Worm (Caenorhabditis elegans) whole organism, young adult: ENCODE data around the gene cTel54X.2.

Experiments used
- B0019.2 ChIP-seq: fragments of 200-800 bp; sonication (Bioruptor generic); conservative IDR thresholded peaks from 2 replicates; pipeline ENCODE4 v1.3.6; 2022; ENCODE audit warnings: missing genetic modification reagents, missing genetic modification characterization, missing compliant biosample characterization
- C06A6.2 ChIP-seq: fragments of 200-800 bp; sonication (Bioruptor generic); conservative IDR thresholded peaks from 2 replicates; pipeline ENCODE4 v1.3.6; 2022; ENCODE audit warnings: missing genetic modification characterization, missing compliant biosample characterization
- C17E4.6 ChIP-seq: fragments of 200-800 bp; sonication (Bioruptor generic); IDR thresholded peaks from 2 replicates; pipeline ENCODE4 v1.3.6; 2022; ENCODE audit warnings: missing genetic modification reagents, missing genetic modification characterization, missing compliant biosample characterization
- F49E8.2 ChIP-seq: sonication (generic microtip); optimal IDR thresholded peaks from 3 replicates; lab custom pipeline; 2017; ENCODE audit warnings: missing genetic modification characterization, mild to moderate bottlenecking, missing compliant biosample characterization, antibody characterized with exemption, moderate library complexity; ENCODE audit not compliant: insufficient read depth
- K11D2.4 ChIP-seq: fragments of 200-800 bp; sonication (Bioruptor generic); IDR thresholded peaks from 2 replicates; pipeline ENCODE4 v1.3.6; 2022; ENCODE audit warnings: missing genetic modification reagents, missing genetic modification characterization, missing compliant biosample characterization
- K12H6.12 ChIP-seq: fragments of 200-800 bp; sonication (Bioruptor generic); optimal IDR thresholded peaks from 2 replicates; lab custom pipeline; 2018; ENCODE audit warnings: mild to moderate bottlenecking, missing genetic modification characterization, missing compliant biosample characterization
- T07F8.4 ChIP-seq: sonication (generic microtip); optimal IDR thresholded peaks from 2 replicates; lab custom pipeline; 2016; ENCODE audit warnings: mild to moderate bottlenecking, missing genetic modification characterization, moderate library complexity, missing compliant biosample characterization
- Y56A3A.18 ChIP-seq: fragments of 200-800 bp; sonication (Bioruptor generic); IDR thresholded peaks from 2 replicates; pipeline ENCODE4 v1.3.6; 2022; ENCODE audit warnings: missing genetic modification reagents, missing genetic modification characterization, missing compliant biosample characterization
- Y79H2A.3 ChIP-seq: fragments of 200-800 bp; sonication (Bioruptor generic); conservative IDR thresholded peaks from 2 replicates; pipeline ENCODE4 v1.3.6; 2022; ENCODE audit warnings: missing genetic modification reagents, missing genetic modification characterization, missing compliant biosample characterization
- ZK185.1 ChIP-seq: sonication (generic microtip); optimal IDR thresholded peaks from 2 replicates; lab custom pipeline; 2016; ENCODE audit warnings: mild to moderate bottlenecking, missing genetic modification characterization, missing compliant biosample characterization; ENCODE audit not compliant: poor library complexity, severe bottlenecking
- akir-1 ChIP-seq: fragments of 200-800 bp; sonication (Bioruptor generic); optimal IDR thresholded peaks from 2 replicates; lab custom pipeline; 2018; ENCODE audit warnings: mild to moderate bottlenecking, missing genetic modification characterization, moderate library complexity, missing compliant biosample characterization
- aptf-2 ChIP-seq: fragments of 200-800 bp; sonication (Bioruptor generic); conservative IDR thresholded peaks from 2 replicates; pipeline ENCODE4 v1.3.6; 2022; ENCODE audit warnings: missing genetic modification reagents, missing genetic modification characterization, missing compliant biosample characterization
- atf-7 ChIP-seq: sonication (generic microtip); optimal IDR thresholded peaks from 2 replicates; lab custom pipeline; 2017; ENCODE audit warnings: mild to moderate bottlenecking, missing genetic modification characterization, missing compliant biosample characterization
- attf-5 ChIP-seq: fragments of 200-800 bp; sonication (Bioruptor generic); optimal IDR thresholded peaks from 2 replicates; lab custom pipeline; 2018; ENCODE audit warnings: mild to moderate bottlenecking, missing genetic modification characterization, missing compliant biosample characterization
- cebp-1 ChIP-seq, 2 experiments: fragments of 200-800 bp in 1 of 2; sonication (Bioruptor generic) in 1 of 2; sonication (generic microtip) in 1 of 2; IDR thresholded peaks in 1 of 2; optimal IDR thresholded peaks in 1 of 2; 2 replicates each; pipeline versions ENCODE4 v1.3.6 to Lab custom; 2017 to 2022; ENCODE audit warnings: missing compliant biosample characterization in 2 of 2, missing genetic modification characterization in 2 of 2, mild to moderate bottlenecking in 1 of 2, missing genetic modification reagents in 1 of 2, moderate library complexity in 1 of 2
- ceh-27 ChIP-seq: fragments of 200-800 bp; sonication (Bioruptor generic); optimal IDR thresholded peaks from 2 replicates; lab custom pipeline; 2018; ENCODE audit warnings: mild to moderate bottlenecking, missing genetic modification characterization, moderate library complexity, missing compliant biosample characterization
- ceh-58 ChIP-seq: fragments of 200-800 bp; sonication (Bioruptor generic); IDR thresholded peaks from 2 replicates; pipeline ENCODE4 v1.3.6; 2022; ENCODE audit warnings: missing genetic modification characterization, missing compliant biosample characterization
- chd-7 ChIP-seq: sonication (generic microtip); optimal IDR thresholded peaks from 2 replicates; lab custom pipeline; 2016; ENCODE audit warnings: mild to moderate bottlenecking, missing genetic modification characterization, moderate library complexity, missing compliant biosample characterization
- egrh-3 ChIP-seq: fragments of 200-800 bp; sonication (Bioruptor generic); IDR thresholded peaks from 2 replicates; pipeline ENCODE4 v1.3.6; 2022; ENCODE audit warnings: missing genetic modification reagents, missing genetic modification characterization, missing compliant biosample characterization
- ets-4 ChIP-seq: fragments of 200-800 bp; sonication (Bioruptor generic); optimal IDR thresholded peaks from 2 replicates; lab custom pipeline; 2018; ENCODE audit warnings: mild to moderate bottlenecking, missing genetic modification characterization, missing compliant biosample characterization
- hmg-1.2 ChIP-seq: fragments of 200-800 bp; sonication (Bioruptor generic); IDR thresholded peaks from 2 replicates; pipeline ENCODE4 v1.3.6; 2022; ENCODE audit warnings: missing genetic modification reagents, missing genetic modification characterization, missing compliant biosample characterization
- hmg-20 ChIP-seq: fragments of 200-800 bp; sonication (Bioruptor generic); IDR thresholded peaks from 2 replicates; pipeline ENCODE4 v1.3.6; 2022; ENCODE audit warnings: missing genetic modification reagents, missing genetic modification characterization, missing compliant biosample characterization
- lin-26 ChIP-seq: fragments of 200-800 bp; sonication (Bioruptor generic); IDR thresholded peaks from 2 replicates; pipeline ENCODE4 v1.3.6; 2022; ENCODE audit warnings: missing genetic modification reagents, missing genetic modification characterization, missing compliant biosample characterization
- lin-35 ChIP-seq, 3 experiments: fragments of 150-350 bp in 2 of 3; sonication (generic microtip) in 1 of 3; optimal IDR thresholded peaks; 2 replicates each; lab custom pipeline; 2014 to 2018; ENCODE audit warnings: missing biosample characterization in 3 of 3, missing genetic modification characterization in 3 of 3, missing genetic modification reagents in 3 of 3
- lin-40 ChIP-seq: sonication (generic microtip); optimal IDR thresholded peaks from 2 replicates; lab custom pipeline; 2016; ENCODE audit warnings: missing genetic modification characterization, mild to moderate bottlenecking, missing compliant biosample characterization, missing genotype, missing genetic modification reagents
- lin-54 ChIP-seq: fragments of 200-800 bp; sonication (Bioruptor generic); optimal IDR thresholded peaks from 2 replicates; lab custom pipeline; 2018; ENCODE audit warnings: mild to moderate bottlenecking, missing genetic modification characterization, missing compliant biosample characterization
- lsl-1 ChIP-seq: fragments of 200-800 bp; sonication (Bioruptor generic); optimal IDR thresholded peaks from 2 replicates; lab custom pipeline; 2018; ENCODE audit warnings: mild to moderate bottlenecking, missing genetic modification characterization, moderate library complexity, missing compliant biosample characterization
- madf-10 ChIP-seq: sonication (generic microtip); optimal IDR thresholded peaks from 2 replicates; lab custom pipeline; 2016; ENCODE audit warnings: mild to moderate bottlenecking, missing genetic modification characterization, missing compliant biosample characterization
- madf-6 ChIP-seq: fragments of 200-800 bp; sonication (Bioruptor generic); IDR thresholded peaks from 2 replicates; pipeline ENCODE4 v1.3.6; 2022; ENCODE audit warnings: missing genetic modification reagents, missing genetic modification characterization, missing compliant biosample characterization
- madf-8 ChIP-seq: fragments of 200-800 bp; sonication (Bioruptor generic); conservative IDR thresholded peaks from 2 replicates; pipeline ENCODE4 v1.3.6; 2022; ENCODE audit warnings: missing genetic modification reagents, missing genetic modification characterization, missing compliant biosample characterization
- mcd-1 ChIP-seq: fragments of 200-800 bp; sonication (Bioruptor generic); IDR thresholded peaks from 2 replicates; pipeline ENCODE4 v1.3.6; 2022; ENCODE audit warnings: missing genetic modification reagents, missing genetic modification characterization, missing compliant biosample characterization
- nfyb-1 ChIP-seq: fragments of 200-800 bp; sonication (Bioruptor generic); IDR thresholded peaks from 2 replicates; pipeline ENCODE4 v1.3.6; 2022; ENCODE audit warnings: missing genetic modification reagents, missing genetic modification characterization, missing compliant biosample characterization
- nhr-179 ChIP-seq: sonication (generic microtip); optimal IDR thresholded peaks from 2 replicates; lab custom pipeline; 2016; ENCODE audit warnings: mild to moderate bottlenecking, missing genetic modification characterization, missing compliant biosample characterization
- nhr-27 ChIP-seq: fragments of 200-800 bp; sonication (Bioruptor generic); optimal IDR thresholded peaks from 2 replicates; lab custom pipeline; 2018; ENCODE audit warnings: mild to moderate bottlenecking, missing genetic modification characterization, moderate library complexity, missing compliant biosample characterization
- nhr-80 ChIP-seq: sonication (generic microtip); optimal IDR thresholded peaks from 2 replicates; lab custom pipeline; 2016; ENCODE audit warnings: missing genetic modification characterization, missing compliant biosample characterization
- nhr-90 ChIP-seq: sonication (generic microtip); optimal IDR thresholded peaks from 2 replicates; lab custom pipeline; 2016; ENCODE audit warnings: missing genotype, mild to moderate bottlenecking, missing genetic modification characterization, missing compliant biosample characterization
- pbrm-1 ChIP-seq: fragments of 200-800 bp; sonication (Bioruptor generic); IDR thresholded peaks from 2 replicates; pipeline ENCODE4 v1.3.6; 2022; ENCODE audit warnings: missing genetic modification reagents, missing genetic modification characterization, missing compliant biosample characterization
- rec-8 ChIP-seq, 2 experiments: sonication (generic microtip); optimal IDR thresholded peaks; 2 replicates each; lab custom pipeline; 2016; ENCODE audit warnings: mild to moderate bottlenecking in 2 of 2, missing genetic modification characterization in 2 of 2, missing genetic modification reagents in 2 of 2, missing genotype in 2 of 2, missing biosample characterization in 1 of 2, missing compliant biosample characterization in 1 of 2, moderate library complexity in 1 of 2
- sea-2 ChIP-seq: fragments of 200-800 bp; sonication (Bioruptor generic); IDR thresholded peaks from 2 replicates; pipeline ENCODE4 v1.3.6; 2022; ENCODE audit warnings: missing genetic modification characterization, missing compliant biosample characterization
- snpc-1.1 ChIP-seq: sonication (generic microtip); optimal IDR thresholded peaks from 2 replicates; lab custom pipeline; 2017; ENCODE audit warnings: missing genetic modification characterization, mild to moderate bottlenecking, missing compliant biosample characterization, antibody characterized with exemption, moderate library complexity, missing genotype, missing genetic modification reagents; ENCODE audit not compliant: insufficient read depth
- somi-1 ChIP-seq: fragments of 200-800 bp; sonication (Bioruptor generic); optimal IDR thresholded peaks from 2 replicates; lab custom pipeline; 2018; ENCODE audit warnings: mild to moderate bottlenecking, missing genetic modification characterization, missing compliant biosample characterization
- tlf-1 ChIP-seq: fragments of 200-800 bp; sonication (Bioruptor generic); optimal IDR thresholded peaks from 2 replicates; lab custom pipeline; 2018; ENCODE audit warnings: mild to moderate bottlenecking, missing genetic modification characterization, missing compliant biosample characterization
- zfh-2 ChIP-seq: fragments of 200-800 bp; sonication (Bioruptor generic); conservative IDR thresholded peaks from 2 replicates; pipeline ENCODE4 v1.3.6; 2022; ENCODE audit warnings: missing genetic modification reagents, missing genetic modification characterization, missing compliant biosample characterization
- ztf-18 ChIP-seq: sonication (generic microtip); optimal IDR thresholded peaks from 2 replicates; lab custom pipeline; 2016; ENCODE audit warnings: missing genotype, mild to moderate bottlenecking, missing genetic modification characterization, missing compliant biosample characterization
- ztf-22 ChIP-seq: fragments of 200-800 bp; sonication (Bioruptor generic); optimal IDR thresholded peaks from 2 replicates; lab custom pipeline; 2018; ENCODE audit warnings: mild to moderate bottlenecking, missing genetic modification characterization, moderate library complexity, missing compliant biosample characterization
- ztf-6 ChIP-seq: fragments of 200-800 bp; sonication (Bioruptor generic); IDR thresholded peaks from 2 replicates; pipeline ENCODE4 v1.3.6; 2022; ENCODE audit warnings: missing genetic modification reagents, missing genetic modification characterization, missing compliant biosample characterization

The cTel54X.2 gene

DNA sequence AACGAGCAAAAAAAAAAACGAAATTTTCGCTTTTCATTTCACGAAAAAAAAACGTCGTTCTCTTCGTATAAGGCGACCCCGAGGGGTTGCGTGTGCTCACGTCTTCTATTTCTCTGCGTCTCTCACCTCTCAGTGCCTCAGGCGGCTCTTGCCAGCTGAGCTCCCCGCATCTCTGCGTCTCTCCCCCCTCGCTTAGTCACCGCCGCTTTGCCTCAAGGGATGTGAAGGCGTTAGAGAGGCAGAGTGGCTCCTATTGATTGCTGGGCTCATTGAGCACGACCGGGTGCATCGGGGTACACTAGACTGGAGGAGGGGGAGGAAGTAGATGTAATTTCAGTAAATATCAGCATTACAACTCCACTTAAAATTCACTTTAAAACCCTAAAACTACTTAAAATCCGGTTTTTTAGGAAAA lies 22.5 kb downstream of the cTel54X.2 start:
- TF ChIP-seq B0019.2 (no peak), rec-8 (tag; optimal IDR thresholded peaks at IDR 0.05; lab: Kevin White, UChicago) (no peak), ceh-58 (no peak), madf-10 (peak; percentile 39), K11D2.4 (peak; percentile 74), atf-7 (tag; lab: Kevin White, UChicago) (peak; percentile 31), C17E4.6 (GFP tag; lab: Robert Waterston, UW) (no peak), lin-40 (tag; lab: Kevin White, UChicago) (peak; percentile 50), ceh-27 (GFP tag; lab: Kevin White, UChicago) (peak; percentile 33), cebp-1 (GFP tag; IDR thresholded peaks at IDR 0.05; lab: Robert Waterston, UW) (no peak), cebp-1 (tag; optimal IDR thresholded peaks at IDR 0.05; lab: Kevin White, UChicago) (peak; percentile 66), madf-6 (GFP tag; lab: Robert Waterston, UW) (no peak), lin-26 (GFP tag; lab: Robert Waterston, UW) (0 out of 2 replicates have a peak, but pooled peaks have one; percentile 33), nhr-90 (tag; lab: Kevin White, UChicago) (no peak), nfyb-1 (GFP tag; lab: Robert Waterston, UW) (peak; percentile 61; the same call in 1 of the 2 replicates), mcd-1 (GFP tag; lab: Robert Waterston, UW) (peak; percentile 67), egrh-3 (GFP tag; lab: Robert Waterston, UW) (peak; percentile 79), madf-8 (GFP tag; lab: Robert Waterston, UW) (no peak), chd-7 (tag; lab: Kevin White, UChicago) (peak; percentile 67), hmg-1.2 (GFP tag; lab: Robert Waterston, UW) (peak; percentile 64; the same call in 1 of the 2 replicates), lin-35 (GFP tag; optimal IDR thresholded peaks at IDR 0.05; lab: Kevin White, UChicago) (peak in 1 of 3 experiments; percentile 42), K12H6.12 (peak; percentile 42), lin-54 (GFP tag; lab: Kevin White, UChicago) (peak; percentile 16), pbrm-1 (GFP tag; lab: Robert Waterston, UW) (0 out of 2 replicates have a peak, but pooled peaks have one; percentile 24), akir-1 (GFP tag; lab: Kevin White, UChicago) (no peak), Y56A3A.18 (GFP tag; lab: Robert Waterston, UW) (0 out of 2 replicates have a peak, but pooled peaks have one; percentile 23), snpc-1.1 (no peak), attf-5 (GFP tag; lab: Kevin White, UChicago) (peak; percentile 22), C06A6.2 (GFP tag; lab: Robert Waterston, UW) (peak; percentile 55; the same call in 1 of the 2 replicates), lsl-1 (no peak), Y79H2A.3 (GFP tag; lab: Robert Waterston, UW) (no peak), zfh-2 (GFP tag; lab: Robert Waterston, UW) (peak; percentile 96), ZK185.1 (no peak)

DNA sequence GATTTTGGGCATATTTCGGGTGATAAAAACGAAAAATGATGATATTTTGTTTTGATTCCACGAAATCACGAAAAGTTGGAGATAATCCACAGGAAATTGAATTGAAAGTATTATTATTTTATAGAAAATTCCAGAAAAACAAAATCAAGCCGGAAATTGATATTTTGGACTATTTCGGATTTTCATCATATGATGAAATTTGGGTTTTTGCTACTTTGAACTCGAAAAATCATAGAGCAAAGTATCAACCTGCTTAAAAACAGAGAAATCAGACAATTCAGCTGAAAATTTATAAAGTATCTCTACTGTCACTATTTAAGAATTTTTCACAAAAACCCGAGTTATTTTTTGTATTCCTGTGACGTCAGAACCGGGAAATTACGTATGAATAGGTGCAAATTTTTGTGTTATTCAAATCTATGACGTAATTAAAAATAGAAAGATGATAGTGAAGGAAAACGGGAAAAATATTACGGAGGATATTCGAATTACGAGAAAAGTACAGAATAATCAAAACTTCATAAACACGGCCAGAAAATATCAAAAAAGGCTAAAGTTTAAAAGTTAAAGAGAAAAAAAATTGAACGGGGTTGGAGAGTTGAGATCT lies 24.4 kb downstream of the cTel54X.2 start:
- no peak for TF ChIP-seq F49E8.2
- TF ChIP-seq nhr-27 (tag; lab: Kevin White, UChicago), result no peak
- no peak for TF ChIP-seq hmg-20 (GFP tag; lab: Robert Waterston, UW)
- no peak for TF ChIP-seq T07F8.4
- no peak for TF ChIP-seq tlf-1 (GFP tag; lab: Kevin White, UChicago)
- TF ChIP-seq ztf-22 (GFP tag; lab: Kevin White, UChicago), result no peak
- TF ChIP-seq ztf-18, result no peak
- TF ChIP-seq nhr-80 (tag; lab: Kevin White, UChicago), result no peak
- no peak for TF ChIP-seq somi-1 (GFP tag; lab: Kevin White, UChicago)
- no peak for TF ChIP-seq Y79H2A.3 (GFP tag; lab: Robert Waterston, UW)
- no peak for TF ChIP-seq sea-2 (GFP tag; lab: Robert Waterston, UW)
- no peak for TF ChIP-seq ztf-6 (GFP tag; lab: Robert Waterston, UW)
- no peak for TF ChIP-seq nhr-179 (tag; lab: Kevin White, UChicago)
- no peak for TF ChIP-seq zfh-2 (GFP tag; lab: Robert Waterston, UW)
- TF ChIP-seq lin-54 (GFP tag; lab: Kevin White, UChicago), result no peak
- no peak for TF ChIP-seq ets-4
- TF ChIP-seq aptf-2 (GFP tag; lab: Robert Waterston, UW), result no peak
